Worm (Caenorhabditis elegans): ENCODE data around the gene gar-2.

The gar-2 gene

DNA sequence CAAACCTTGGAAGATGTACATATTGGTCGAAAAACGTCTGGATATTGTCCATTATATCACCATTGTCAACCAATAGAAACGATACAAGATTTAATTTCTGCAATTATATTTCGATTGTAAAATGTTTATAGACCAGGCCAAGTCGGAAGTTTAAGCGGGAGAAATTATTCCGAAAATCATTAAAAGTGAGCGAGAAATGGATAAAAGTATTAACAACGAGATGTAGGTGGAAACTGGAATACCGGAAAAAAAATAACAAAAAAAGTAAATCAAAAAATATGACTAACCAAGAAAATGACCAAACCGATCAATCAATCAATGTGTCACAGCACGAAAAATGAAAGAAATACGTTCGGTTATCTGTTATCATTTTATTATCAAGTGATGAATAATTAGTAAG, 22.0 kb upstream of the gar-2 start, which contains the start of gene F47D12.6:
Gene F47D12.6 (minus strand): TSS at position 101 of the 400 bp plus-strand sequence.
- peak; percentile 0 for TF ChIP-seq nhr-80 (tag; optimal IDR thresholded peaks at IDR 0.05)
- TF ChIP-seq lin-35 (GFP tag; optimal IDR thresholded peaks at IDR 0.05), result no peak

ce11 chrIII:6289366-6289765, 19.8 kb upstream of the gar-2 start:
- TF ChIP-seq ceh-27 (GFP tag; optimal IDR thresholded peaks at IDR 0.05) (peak; percentile 27), D2030.7 (GFP tag; IDR thresholded peaks at IDR 0.05) (no peak)

DNA sequence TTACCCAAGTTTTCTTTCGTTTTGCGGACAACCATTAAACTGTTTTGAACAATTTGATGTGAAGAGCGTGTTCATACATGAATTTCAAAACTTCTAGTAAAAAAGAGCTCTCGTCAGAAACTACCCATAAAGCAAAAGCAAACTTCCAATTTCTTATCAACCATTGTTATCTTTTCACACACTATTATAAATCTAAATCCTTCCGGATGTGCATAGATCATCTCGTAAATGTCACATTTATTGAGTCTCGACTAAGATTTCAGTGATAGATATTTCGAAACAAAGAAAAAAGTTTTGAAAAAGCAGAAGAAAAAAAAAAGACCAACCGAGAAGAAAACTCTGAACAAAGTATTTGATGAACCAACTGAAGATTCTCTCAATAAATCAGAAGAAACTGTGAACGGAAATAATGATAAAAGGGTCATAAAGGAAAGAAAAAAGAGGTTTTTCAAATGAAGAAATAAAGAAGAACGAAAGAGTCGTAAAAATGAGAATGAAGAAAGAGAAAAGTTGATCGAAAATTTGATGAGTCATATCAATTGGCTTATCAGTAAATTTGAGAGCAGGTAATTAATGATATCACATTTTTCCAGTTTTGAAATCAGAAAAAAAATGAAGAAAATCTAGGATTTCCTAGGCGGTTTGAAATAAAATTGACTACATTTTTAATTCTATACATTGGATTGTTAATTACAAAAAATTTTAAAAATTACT, 18.5 kb upstream of the gar-2 start:
- TF ChIP-seq nhr-80 (tag; optimal IDR thresholded peaks at IDR 0.05) (peak; percentile 26), F57C9.4 (tag; optimal IDR thresholded peaks at IDR 0.05) (no peak)

ce11 chrIII:6295972-6296700, 13.0 kb upstream of the gar-2 start, which contains the start of gene F47D12.7:
Gene F47D12.7 (minus strand): TSS chrIII:6296022.
- no peak for TF ChIP-seq F10E7.11 (tag; optimal IDR thresholded peaks at IDR 0.05)
- no peak for TF ChIP-seq madf-8 (GFP tag; conservative IDR thresholded peaks at IDR 0.05)
- TF ChIP-seq die-1 (tag; optimal IDR thresholded peaks at IDR 0.05), result no peak
- no peak for TF ChIP-seq ztf-22 (GFP tag; optimal IDR thresholded peaks at IDR 0.05)
- no peak for TF ChIP-seq mxl-1 (tag; optimal IDR thresholded peaks at IDR 0.05)
- no peak for TF ChIP-seq lag-1 (GFP tag; IDR thresholded peaks at IDR 0.05)
- TF ChIP-seq ceh-79 (tag; optimal IDR thresholded peaks at IDR 0.05), result no peak
- no peak for TF ChIP-seq egl-44 (GFP tag; IDR thresholded peaks at IDR 0.05)
- no peak for TF ChIP-seq F23B12.7 (tag; optimal IDR thresholded peaks at IDR 0.05; ENCODE audit: insufficient read depth)
- no peak for TF ChIP-seq snpc-1.1 (tag; optimal IDR thresholded peaks at IDR 0.05; ENCODE audit: insufficient read depth)
- TF ChIP-seq repo-1 (tag; optimal IDR thresholded peaks at IDR 0.05), result no peak

ce11 chrIII:6297599-6297998, 11.6 kb upstream of the gar-2 start:
- TF ChIP-seq mes-4 (tag; optimal IDR thresholded peaks at IDR 0.05) (no peak), atf-7 (tag; optimal IDR thresholded peaks at IDR 0.05) (no peak), sdz-38 (tag; optimal IDR thresholded peaks at IDR 0.05) (no peak), nhr-27 (tag; optimal IDR thresholded peaks at IDR 0.05) (no peak), fkh-3 (tag; optimal IDR thresholded peaks at IDR 0.05) (no peak), athp-1 (tag; optimal IDR thresholded peaks at IDR 0.05) (no peak)

- TF ChIP-seq attf-6 (GFP tag; IDR thresholded peaks at IDR 0.05) (no peak), ceh-91 (GFP tag; IDR thresholded peaks at IDR 0.05) (no peak), lin-26 (GFP tag; IDR thresholded peaks at IDR 0.05) (no peak), F23B12.7 (tag; optimal IDR thresholded peaks at IDR 0.05; ENCODE audit: insufficient read depth) (no peak), efl-1 (GFP tag; optimal IDR thresholded peaks at IDR 0.05) (no peak), F52B5.7 (tag; optimal IDR thresholded peaks at IDR 0.05) (no peak), F49E8.2 (tag; optimal IDR thresholded peaks at IDR 0.05; ENCODE audit: insufficient read depth) (no peak), hlh-12 (tag; optimal IDR thresholded peaks at IDR 0.05) (no peak), ztf-25 (GFP tag; IDR thresholded peaks at IDR 0.05) (no peak), egrh-3 (GFP tag; IDR thresholded peaks at IDR 0.05) (no peak), D2030.7 (GFP tag; IDR thresholded peaks at IDR 0.05) (no peak), hlh-26 (GFP tag; conservative IDR thresholded peaks at IDR 0.05) (no peak), athp-1 (tag; optimal IDR thresholded peaks at IDR 0.05) (no peak), nhr-80 (tag; optimal IDR thresholded peaks at IDR 0.05) (no peak), hrde-1 (tag; optimal IDR thresholded peaks at IDR 0.05; ENCODE audit: borderline replicate concordance) (no peak)
Observed at ce11 chrIII:6298131-6298530, 11.0 kb upstream of the gar-2 start, which contains the start of gene F47D12.3. Gene F47D12.3 (plus strand): TSS chrIII:6298461.

Data from whole organism, young adult.